Worm (Caenorhabditis elegans) whole organism, L2 larva: ENCODE results near the gene fbxc-7.

ENCODE experiments used
- C34F6.9 ChIP-seq: fragments of 150-350 bp; optimal IDR thresholded peaks from 2 replicates; lab custom pipeline; 2014; ENCODE audit warnings: missing biosample characterization, missing genetic modification characterization
- F13H6.1 ChIP-seq: sonication (generic microtip); optimal IDR thresholded peaks from 2 replicates; lab custom pipeline; 2016; ENCODE audit warnings: missing genetic modification characterization, missing compliant biosample characterization
- ZK546.5 ChIP-seq: sonication (generic microtip); optimal IDR thresholded peaks from 2 replicates; lab custom pipeline; 2017; ENCODE audit warnings: missing biosample characterization, missing genetic modification characterization
- alr-1 ChIP-seq: fragments of 150-350 bp; optimal IDR thresholded peaks from 2 replicates; lab custom pipeline; 2014; ENCODE audit warnings: missing biosample characterization, missing genetic modification characterization
- aly-2 ChIP-seq: fragments of 150-350 bp; optimal IDR thresholded peaks from 2 replicates; lab custom pipeline; 2014; ENCODE audit warnings: missing biosample characterization, missing genetic modification characterization
- ama-1 ChIP-seq: fragments of 150-350 bp; optimal IDR thresholded peaks from 2 replicates; lab custom pipeline; 2018; ENCODE audit warnings: inconsistent platforms
- blmp-1 ChIP-seq: sonication (generic microtip); optimal IDR thresholded peaks from 2 replicates; lab custom pipeline; 2017; ENCODE audit warnings: missing genetic modification characterization, mild to moderate bottlenecking, missing compliant biosample characterization, antibody characterized with exemption, moderate library complexity; ENCODE audit not compliant: insufficient read depth
- ceh-16 ChIP-seq: fragments of 150-350 bp; optimal IDR thresholded peaks from 2 replicates; lab custom pipeline; 2014; ENCODE audit warnings: missing biosample characterization, missing genetic modification characterization
- ceh-82 ChIP-seq: fragments of 150-350 bp; optimal IDR thresholded peaks from 2 replicates; lab custom pipeline; 2014; ENCODE audit warnings: missing biosample characterization, missing genetic modification characterization
- crh-2 ChIP-seq: sonication (generic microtip); optimal IDR thresholded peaks from 2 replicates; lab custom pipeline; 2017; ENCODE audit warnings: missing biosample characterization, missing genetic modification characterization
- dmd-4 ChIP-seq: sonication (generic microtip); optimal IDR thresholded peaks from 2 replicates; lab custom pipeline; 2017; ENCODE audit warnings: missing biosample characterization, missing genetic modification characterization
- egl-27 ChIP-seq: sonication (generic microtip); optimal IDR thresholded peaks from 3 replicates; lab custom pipeline; 2017; ENCODE audit warnings: missing biosample characterization, missing genetic modification reagents, missing genetic modification characterization
- elt-1 ChIP-seq: fragments of 150-350 bp; optimal IDR thresholded peaks from 2 replicates; lab custom pipeline; 2014; ENCODE audit warnings: missing biosample characterization, missing genetic modification characterization
- fos-1 ChIP-seq: fragments of 150-350 bp; optimal IDR thresholded peaks from 2 replicates; lab custom pipeline; 2014; ENCODE audit warnings: missing biosample characterization, missing genetic modification characterization
- gmeb-1 ChIP-seq: fragments of 150-350 bp; optimal IDR thresholded peaks from 2 replicates; lab custom pipeline; 2014; ENCODE audit warnings: missing biosample characterization, missing genetic modification characterization
- lin-39 ChIP-seq: fragments of 150-350 bp; optimal IDR thresholded peaks from 2 replicates; lab custom pipeline; 2014; ENCODE audit warnings: missing biosample characterization, missing genetic modification reagents, missing genetic modification characterization
- lsy-2 ChIP-seq, 2 experiments: fragments of 150-350 bp in 1 of 2; sonication (generic microtip) in 1 of 2; optimal IDR thresholded peaks; 2 replicates each; lab custom pipeline; 2014 to 2017; ENCODE audit warnings: missing biosample characterization in 2 of 2, missing genetic modification characterization in 2 of 2
- mab-5 ChIP-seq: fragments of 150-350 bp; optimal IDR thresholded peaks from 2 replicates; lab custom pipeline; 2014; ENCODE audit warnings: missing biosample characterization, missing genetic modification characterization
- mbf-1 ChIP-seq: sonication (generic microtip); optimal IDR thresholded peaks from 2 replicates; lab custom pipeline; 2017; ENCODE audit warnings: missing biosample characterization, missing genetic modification characterization
- nhr-10 ChIP-seq: sonication (generic microtip); optimal IDR thresholded peaks from 2 replicates; lab custom pipeline; 2017; ENCODE audit warnings: missing biosample characterization, missing genetic modification characterization
- nhr-12 ChIP-seq: fragments of 150-350 bp; optimal IDR thresholded peaks from 2 replicates; lab custom pipeline; 2014; ENCODE audit warnings: missing biosample characterization, missing genetic modification characterization
- nhr-23 ChIP-seq: fragments of 150-350 bp; optimal IDR thresholded peaks from 2 replicates; lab custom pipeline; 2014; ENCODE audit warnings: missing biosample characterization, missing genetic modification reagents, missing genetic modification characterization
- nhr-25 ChIP-seq: fragments of 150-350 bp; sonication (generic microtip); optimal IDR thresholded peaks from 3 replicates; lab custom pipeline; 2014; ENCODE audit warnings: missing biosample characterization, missing genetic modification characterization
- nhr-6 ChIP-seq: fragments of 150-350 bp; optimal IDR thresholded peaks from 2 replicates; lab custom pipeline; 2014; ENCODE audit warnings: missing biosample characterization, missing genetic modification characterization
- nhr-77 ChIP-seq: fragments of 150-350 bp; optimal IDR thresholded peaks from 2 replicates; lab custom pipeline; 2014; ENCODE audit warnings: missing biosample characterization, missing genetic modification characterization
- peb-1 ChIP-seq: fragments of 150-350 bp; optimal IDR thresholded peaks from 2 replicates; lab custom pipeline; 2014; ENCODE audit warnings: missing biosample characterization, missing genetic modification characterization
- sem-4 ChIP-seq: fragments of 150-350 bp; optimal IDR thresholded peaks from 2 replicates; lab custom pipeline; 2014; ENCODE audit warnings: missing biosample characterization, missing genetic modification reagents, missing genetic modification characterization
- skn-1 ChIP-seq: sonication (generic microtip); optimal IDR thresholded peaks from 2 replicates; lab custom pipeline; 2017; ENCODE audit warnings: missing biosample characterization, missing genetic modification characterization
- sma-3 ChIP-seq: sonication (generic microtip); optimal IDR thresholded peaks from 2 replicates; lab custom pipeline; 2016; ENCODE audit warnings: missing genetic modification reagents, missing genetic modification characterization, missing compliant biosample characterization
- sma-9 ChIP-seq, 2 experiments: fragments of 150-350 bp in 1 of 2; sonication (generic microtip) in 1 of 2; optimal IDR thresholded peaks; 2 replicates each; lab custom pipeline; 2014 to 2016; ENCODE audit warnings: missing genetic modification characterization in 2 of 2, mild to moderate bottlenecking in 1 of 2, missing biosample characterization in 1 of 2, missing compliant biosample characterization in 1 of 2, missing genetic modification reagents in 1 of 2, moderate library complexity in 1 of 2
- snpc-4 ChIP-seq: fragments of 150-350 bp; optimal IDR thresholded peaks from 2 replicates; lab custom pipeline; 2014; ENCODE audit warnings: missing biosample characterization, missing genetic modification characterization
- unc-55 ChIP-seq: fragments of 150-350 bp; sonication (generic microtip); optimal IDR thresholded peaks from 3 replicates; lab custom pipeline; 2014; ENCODE audit warnings: missing biosample characterization, missing genetic modification reagents, missing genetic modification characterization
- unc-62 ChIP-seq: fragments of 150-350 bp; optimal IDR thresholded peaks from 2 replicates; lab custom pipeline; 2014; ENCODE audit warnings: missing biosample characterization, missing genetic modification reagents, missing genetic modification characterization
- zag-1 ChIP-seq: fragments of 150-350 bp; optimal IDR thresholded peaks from 2 replicates; lab custom pipeline; 2014; ENCODE audit warnings: missing biosample characterization, missing genetic modification characterization
- ztf-1 ChIP-seq: fragments of 200-800 bp; sonication (Bioruptor generic); conservative IDR thresholded peaks from 2 replicates; pipeline ENCODE4 v1.3.6; 2022; ENCODE audit warnings: missing genetic modification characterization, missing compliant biosample characterization
- ztf-11 ChIP-seq: sonication (generic microtip); optimal IDR thresholded peaks from 2 replicates; lab custom pipeline; 2017; ENCODE audit warnings: missing biosample characterization, missing genetic modification characterization

The fbxc-7 gene

ce11 chrII:943773-944172 is 11.0 kb upstream of the fbxc-7 start, which contains the start of gene clec-43:
clec-43 (plus strand) TSS chrII:944066.
- TF ChIP-seq fos-1 (tag; lab: Kevin White, UChicago) = peak; percentile 71
- TF ChIP-seq nhr-12 (tag; lab: Kevin White, UChicago) = no peak
- TF ChIP-seq nhr-10 (tag; lab: Kevin White, UChicago) = no peak

- TF ChIP-seq ZK546.5 (tag; lab: Kevin White, UChicago) = no peak
- no peak for TF ChIP-seq peb-1 (tag; lab: Kevin White, UChicago)
- TF ChIP-seq lsy-2 (tag; optimal IDR thresholded peaks at IDR 0.05; lab: Kevin White, UChicago) = no peak
- no peak for TF ChIP-seq nhr-6 (tag; lab: Kevin White, UChicago)
- no peak for TF ChIP-seq lin-39 (tag; lab: Kevin White, UChicago)
- no peak for TF ChIP-seq sma-3 (GFP tag; lab: Kevin White, UChicago)
- TF ChIP-seq snpc-4 (tag; lab: Kevin White, UChicago) = no peak
- TF ChIP-seq mab-5 (tag; lab: Kevin White, UChicago) = no peak
- no peak for TF ChIP-seq unc-62
- no peak for TF ChIP-seq gmeb-1 (tag; lab: Kevin White, UChicago)
- no peak for TF ChIP-seq blmp-1 (tag; lab: Kevin White, UChicago)
- TF ChIP-seq alr-1 (tag; lab: Kevin White, UChicago) = no peak
- TF ChIP-seq dmd-4 = no peak
- no peak for TF ChIP-seq ama-1 (lab: Kevin White, UChicago)
Observed at ce11 chrII:948091-948490, 6.6 kb upstream of the fbxc-7 start, which contains the start of gene fbxc-32. fbxc-32 (minus strand) TSS chrII:948191.

ce11 chrII:950374-950773 is 4.4 kb upstream of the fbxc-7 start:
- TF ChIP-seq zag-1 (tag; lab: Kevin White, UChicago) (no peak), nhr-23 (tag; lab: Kevin White, UChicago) (no peak), mbf-1 (tag; lab: Kevin White, UChicago) (no peak), aly-2 (no peak), sma-9 (GFP tag; optimal IDR thresholded peaks at IDR 0.05; lab: Kevin White, UChicago) (peak; percentile 54), sma-9 (tag; optimal IDR thresholded peaks at IDR 0.05; lab: Kevin White, UChicago) (no peak), ztf-1 (GFP tag; lab: Robert Waterston, UW) (no peak), F13H6.1 (no peak), egl-27 (tag; lab: Kevin White, UChicago) (no peak), blmp-1 (tag; lab: Kevin White, UChicago) (no peak), elt-1 (tag; lab: Kevin White, UChicago) (no peak), ztf-11 (tag; lab: Kevin White, UChicago) (no peak), lin-39 (tag; lab: Kevin White, UChicago) (no peak), unc-62 (no peak), nhr-77 (no peak), snpc-4 (tag; lab: Kevin White, UChicago) (no peak), peb-1 (tag; lab: Kevin White, UChicago) (no peak), crh-2 (tag; lab: Kevin White, UChicago) (no peak), C34F6.9 (tag; lab: Kevin White, UChicago) (peak; percentile 34), unc-55 (peak; percentile 33), mab-5 (tag; lab: Kevin White, UChicago) (no peak), ama-1 (lab: Kevin White, UChicago) (no peak)
- TF ChIP-seq, all 48 proteins: peak for 3

ce11 chrII:953052-953451 is 1.7 kb upstream of the fbxc-7 start:
- TF ChIP-seq nhr-12 (tag; lab: Kevin White, UChicago) (no peak), ceh-16 (tag; lab: Kevin White, UChicago) (no peak), sem-4 (tag; lab: Kevin White, UChicago) (no peak), ceh-82 (tag; lab: Kevin White, UChicago) (no peak), lsy-2 (tag; optimal IDR thresholded peaks at IDR 0.05; lab: Kevin White, UChicago) (no peak), nhr-25 (tag; lab: Kevin White, UChicago) (no peak), mab-5 (tag; lab: Kevin White, UChicago) (no peak), skn-1 (tag; lab: Kevin White, UChicago) (no peak), crh-2 (tag; lab: Kevin White, UChicago) (no peak), egl-27 (tag; lab: Kevin White, UChicago) (no peak), peb-1 (tag; lab: Kevin White, UChicago) (no peak), alr-1 (tag; lab: Kevin White, UChicago) (no peak), ztf-11 (tag; lab: Kevin White, UChicago) (no peak)
